Fruit fly (Drosophila melanogaster) whole organism, embryonic: ENCODE data around the gene IKKepsilon.

Source experiments
- Adf1 ChIP-seq: fragments of 200-800 bp; sonication (Bioruptor generic); IDR thresholded peaks from 2 replicates; pipeline ENCODE4 v1.3.6; 2022; ENCODE audit warnings: missing biosample characterization, missing genetic modification characterization
- Antp ChIP-seq: fragments of 200-800 bp; sonication (Bioruptor generic); optimal IDR thresholded peaks from 3 replicates; lab custom pipeline; 2016; ENCODE audit warnings: missing biosample characterization, missing genetic modification characterization
- BEAF-32 ChIP-seq: fragments of 200-800 bp; sonication (Bioruptor generic); optimal IDR thresholded peaks from 3 replicates; lab custom pipeline; 2017; ENCODE audit warnings: missing biosample characterization, missing genetic modification characterization, mild to moderate bottlenecking, moderate library complexity, missing genetic modification reagents
- BtbVII ChIP-seq: fragments of 200-800 bp; sonication (Bioruptor generic); optimal IDR thresholded peaks from 3 replicates; lab custom pipeline; 2017; ENCODE audit warnings: missing biosample characterization, mild to moderate bottlenecking, missing genetic modification characterization
- CG11085 ChIP-seq: fragments of 200-800 bp; sonication (Bioruptor generic); IDR thresholded peaks from 2 replicates; pipeline ENCODE4 v1.3.6; 2022; ENCODE audit warnings: missing biosample characterization, missing genetic modification characterization
- CG11695 ChIP-seq: fragments of 200-800 bp; sonication (Bioruptor generic); IDR thresholded peaks from 3 replicates; pipeline ENCODE4 v1.3.6; 2022; ENCODE audit warnings: missing biosample characterization, missing genetic modification characterization
- CG12104 ChIP-seq: fragments of 200-800 bp; sonication (Bioruptor generic); optimal IDR thresholded peaks from 3 replicates; lab custom pipeline; 2016; ENCODE audit warnings: missing biosample characterization, missing genetic modification characterization
- CG12219 ChIP-seq: fragments of 200-800 bp; sonication (Bioruptor generic); optimal IDR thresholded peaks from 3 replicates; lab custom pipeline; 2018; ENCODE audit warnings: missing biosample characterization, mild to moderate bottlenecking, missing genetic modification characterization
- CG15073 ChIP-seq: fragments of 200-800 bp; sonication (Bioruptor generic); optimal IDR thresholded peaks from 2 replicates; lab custom pipeline; 2016; ENCODE audit warnings: missing biosample characterization, missing genetic modification characterization
- CG15269 ChIP-seq: fragments of 200-800 bp; sonication (Bioruptor generic); optimal IDR thresholded peaks from 2 replicates; lab custom pipeline; 2018; ENCODE audit warnings: missing biosample characterization, mild to moderate bottlenecking, missing genetic modification characterization, moderate library complexity
- CG15696 ChIP-seq: fragments of 200-800 bp; sonication (Bioruptor generic); optimal IDR thresholded peaks from 2 replicates; lab custom pipeline; 2019; ENCODE audit warnings: missing biosample characterization, mild to moderate bottlenecking, missing genetic modification characterization, moderate library complexity
- CG18476 ChIP-seq: fragments of 200-800 bp; sonication (Bioruptor generic); optimal IDR thresholded peaks from 2 replicates; lab custom pipeline; 2016; ENCODE audit warnings: missing biosample characterization, mild to moderate bottlenecking, missing genetic modification characterization
- CG2678 ChIP-seq: fragments of 200-800 bp; sonication (Bioruptor generic); optimal IDR thresholded peaks from 3 replicates; lab custom pipeline; 2019; ENCODE audit warnings: missing biosample characterization, mild to moderate bottlenecking, missing genetic modification characterization, moderate library complexity
- CG3407 ChIP-seq: fragments of 200-800 bp; sonication (Bioruptor generic); optimal IDR thresholded peaks from 2 replicates; lab custom pipeline; 2018; ENCODE audit warnings: missing biosample characterization, mild to moderate bottlenecking, missing genetic modification characterization
- CG34224 ChIP-seq: fragments of 200-800 bp; sonication (Bioruptor generic); IDR thresholded peaks from 3 replicates; pipeline ENCODE4 v1.3.6; 2022; ENCODE audit warnings: missing biosample characterization, missing genetic modification characterization; ENCODE audit not compliant: partially characterized antibody
- CG4404 ChIP-seq: fragments of 200-800 bp; sonication (Bioruptor generic); IDR thresholded peaks from 2 replicates; pipeline ENCODE4 v1.3.6; 2022; ENCODE audit warnings: missing biosample characterization, missing genetic modification characterization
- CG8281 ChIP-seq: fragments of 200-800 bp; sonication (Bioruptor generic); optimal IDR thresholded peaks from 2 replicates; lab custom pipeline; 2018; ENCODE audit warnings: missing biosample characterization, mild to moderate bottlenecking, missing genetic modification characterization, moderate library complexity
- CG9609 ChIP-seq: fragments of 200-800 bp; sonication (Bioruptor generic); optimal IDR thresholded peaks from 3 replicates; lab custom pipeline; 2016; ENCODE audit warnings: missing biosample characterization, missing genetic modification characterization
- CG9797 ChIP-seq: fragments of 200-800 bp; sonication (Bioruptor generic); optimal IDR thresholded peaks from 3 replicates; lab custom pipeline; 2018; ENCODE audit warnings: missing biosample characterization, mild to moderate bottlenecking, missing genetic modification characterization
- D19A ChIP-seq: fragments of 200-800 bp; optimal IDR thresholded peaks from 3 replicates; lab custom pipeline; 2019; ENCODE audit warnings: missing biosample characterization, mild to moderate bottlenecking, missing genetic modification characterization, moderate library complexity
- D19B ChIP-seq: fragments of 200-800 bp; sonication (Bioruptor generic); optimal IDR thresholded peaks from 2 replicates; lab custom pipeline; 2017; ENCODE audit warnings: missing biosample characterization, mild to moderate bottlenecking, missing genetic modification characterization
- Dip2 ChIP-seq: fragments of 200-800 bp; sonication (Bioruptor generic); IDR thresholded peaks from 2 replicates; pipeline ENCODE4 v1.3.6; 2022; ENCODE audit warnings: missing biosample characterization, missing genetic modification characterization
- Doc2 ChIP-seq: fragments of 200-800 bp; sonication (Bioruptor generic); IDR thresholded peaks from 2 replicates; pipeline ENCODE4 v1.3.6; 2022; ENCODE audit warnings: missing biosample characterization, missing genetic modification characterization
- Dref ChIP-seq: fragments of 200-800 bp; sonication (Bioruptor generic); IDR thresholded peaks from 2 replicates; pipeline ENCODE4 v1.3.6; 2022; ENCODE audit warnings: missing biosample characterization, missing genetic modification characterization
- ERR ChIP-seq: fragments of 200-800 bp; sonication (Bioruptor generic); optimal IDR thresholded peaks from 2 replicates; lab custom pipeline; 2016; ENCODE audit warnings: missing biosample characterization, missing genetic modification characterization
- Fer1 ChIP-seq: fragments of 200-800 bp; sonication (Bioruptor generic); optimal IDR thresholded peaks from 2 replicates; lab custom pipeline; 2017; ENCODE audit warnings: missing biosample characterization, mild to moderate bottlenecking, missing genetic modification characterization
- Gug ChIP-seq: fragments of 200-800 bp; sonication (Bioruptor generic); IDR thresholded peaks from 4 replicates; pipeline ENCODE4 v1.3.6; 2022; ENCODE audit warnings: missing biosample characterization, missing genetic modification characterization
- HLH3B ChIP-seq: fragments of 200-800 bp; sonication (Bioruptor generic); IDR thresholded peaks from 2 replicates; pipeline ENCODE4 v1.3.6; 2022; ENCODE audit warnings: missing biosample characterization, missing genetic modification characterization
- HmgD ChIP-seq: fragments of 200-800 bp; sonication (Bioruptor generic); optimal IDR thresholded peaks from 3 replicates; lab custom pipeline; 2016; ENCODE audit warnings: missing biosample characterization, missing genetic modification characterization
- Mrtf ChIP-seq: fragments of 200-800 bp; sonication (Bioruptor generic); IDR thresholded peaks from 3 replicates; pipeline ENCODE4 v1.3.6; 2022; ENCODE audit warnings: missing biosample characterization, missing genetic modification characterization
- NC2β ChIP-seq: fragments of 200-800 bp; sonication (Bioruptor generic); optimal IDR thresholded peaks from 2 replicates; lab custom pipeline; 2016; ENCODE audit warnings: missing biosample characterization, missing genetic modification characterization
- Nf-YA ChIP-seq: fragments of 200-800 bp; sonication (Bioruptor generic); IDR thresholded peaks from 2 replicates; pipeline ENCODE4 v1.3.6; 2022; ENCODE audit warnings: missing biosample characterization, missing genetic modification characterization
- Ptx1 ChIP-seq: fragments of 200-800 bp; sonication (Bioruptor generic); IDR thresholded peaks from 2 replicates; pipeline ENCODE4 v1.3.6; 2022; ENCODE audit warnings: missing biosample characterization, missing genetic modification characterization
- Xrp1 ChIP-seq: fragments of 200-800 bp; sonication (Bioruptor generic); IDR thresholded peaks from 2 replicates; pipeline ENCODE4 v1.3.6; 2022; ENCODE audit warnings: missing biosample characterization, missing genetic modification characterization
- abd-A ChIP-seq: fragments of 200-800 bp; sonication (Bioruptor generic); optimal IDR thresholded peaks from 3 replicates; lab custom pipeline; 2019; ENCODE audit warnings: missing biosample characterization, mild to moderate bottlenecking, missing genetic modification characterization, moderate library complexity
- amos ChIP-seq: fragments of 200-800 bp; sonication (Bioruptor generic); IDR thresholded peaks from 2 replicates; pipeline ENCODE4 v1.3.6; 2022; ENCODE audit warnings: missing biosample characterization, missing genetic modification characterization; ENCODE audit not compliant: partially characterized antibody
- bowl ChIP-seq: fragments of 200-800 bp; sonication (Bioruptor generic); IDR thresholded peaks from 2 replicates; pipeline ENCODE4 v1.3.6; 2022; ENCODE audit warnings: missing biosample characterization, missing genetic modification characterization
- corto ChIP-seq: fragments of 200-800 bp; sonication (Bioruptor generic); optimal IDR thresholded peaks from 2 replicates; lab custom pipeline; 2016; ENCODE audit warnings: missing biosample characterization, mild to moderate bottlenecking, missing genetic modification characterization, moderate library complexity
- gcm2 ChIP-seq: fragments of 200-800 bp; sonication (Bioruptor generic); optimal IDR thresholded peaks from 2 replicates; lab custom pipeline; 2016; ENCODE audit warnings: missing biosample characterization, missing genetic modification characterization
- grau ChIP-seq: fragments of 200-800 bp; optimal IDR thresholded peaks from 3 replicates; lab custom pipeline; 2019; ENCODE audit warnings: missing biosample characterization, mild to moderate bottlenecking, missing genetic modification characterization, moderate library complexity
- gt ChIP-seq: fragments of 200-800 bp; sonication (Bioruptor generic); IDR thresholded peaks from 2 replicates; pipeline ENCODE4 v1.3.6; 2022; ENCODE audit warnings: missing biosample characterization, missing genetic modification characterization
- oc ChIP-seq: fragments of 200-800 bp; sonication (Bioruptor generic); optimal IDR thresholded peaks from 2 replicates; lab custom pipeline; 2018; ENCODE audit warnings: missing biosample characterization, mild to moderate bottlenecking, missing genetic modification characterization, moderate library complexity
- run ChIP-seq: fragments of 200-800 bp; sonication (Bioruptor generic); optimal IDR thresholded peaks from 3 replicates; lab custom pipeline; 2018; ENCODE audit warnings: missing biosample characterization, mild to moderate bottlenecking, missing genetic modification characterization
- sens ChIP-seq: fragments of 200-800 bp; sonication (Bioruptor generic); peaks from one replicate; lab custom pipeline; 2016; ENCODE audit warnings: missing biosample characterization, missing genetic modification characterization
- sens-2 ChIP-seq: fragments of 200-800 bp; sonication (Bioruptor generic); IDR thresholded peaks from 2 replicates; pipeline ENCODE4 v1.3.6; 2022; ENCODE audit warnings: missing biosample characterization, missing genetic modification characterization
- slou ChIP-seq: fragments of 200-800 bp; sonication (Bioruptor generic); optimal IDR thresholded peaks from 3 replicates; lab custom pipeline; 2016; ENCODE audit warnings: missing biosample characterization, missing genetic modification characterization
- slp2 ChIP-seq: fragments of 200-800 bp; sonication (Bioruptor generic); optimal IDR thresholded peaks from 2 replicates; lab custom pipeline; 2016; ENCODE audit warnings: missing biosample characterization, missing genetic modification characterization
- tna ChIP-seq: fragments of 200-800 bp; sonication (Bioruptor generic); IDR thresholded peaks from 2 replicates; pipeline ENCODE4 v1.3.6; 2022; ENCODE audit warnings: missing biosample characterization, missing genetic modification characterization; ENCODE audit not compliant: partially characterized antibody
- twi ChIP-seq: fragments of 200-800 bp; optimal IDR thresholded peaks from 2 replicates; lab custom pipeline; 2019; ENCODE audit warnings: missing biosample characterization, mild to moderate bottlenecking, missing genetic modification characterization, moderate library complexity
- zen2 ChIP-seq: fragments of 200-800 bp; sonication (Bioruptor generic); IDR thresholded peaks from 3 replicates; pipeline ENCODE4 v1.3.6; 2022; ENCODE audit warnings: missing biosample characterization, missing genetic modification characterization; ENCODE audit not compliant: partially characterized antibody
- zf30C ChIP-seq: fragments of 200-800 bp; sonication (Bioruptor generic); optimal IDR thresholded peaks from 3 replicates; lab custom pipeline; 2018; ENCODE audit warnings: missing biosample characterization, mild to moderate bottlenecking, missing genetic modification characterization

IKKepsilon gene

DNA sequence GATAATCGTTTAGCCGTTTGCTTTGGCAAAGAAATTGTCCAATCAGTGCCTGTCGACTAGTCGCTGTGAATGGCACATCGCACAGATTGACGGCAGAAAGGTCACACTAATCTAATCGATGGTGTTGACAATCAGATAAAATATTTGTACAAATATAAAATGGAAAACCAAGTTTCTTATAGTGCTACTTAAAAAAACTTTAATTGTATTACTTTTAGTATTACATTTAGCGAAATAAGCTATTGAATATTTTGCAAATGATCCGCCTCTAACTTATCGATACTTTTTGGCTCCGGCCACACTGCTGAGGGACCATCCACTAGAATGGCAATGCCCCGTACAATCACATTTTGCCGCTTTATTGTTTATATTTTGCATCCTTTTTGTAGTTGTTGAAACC, 19.7 kb upstream of the IKKepsilon start, which contains the start of the genes brun and CG2614 (continued):
- TF ChIP-seq CG12219 (GFP tag; lab: Kevin White, UChicago) (no peak), CG9797 (GFP tag; lab: Kevin White, UChicago) (peak; percentile 93), CG3407 (GFP tag; lab: Kevin White, UChicago) (no peak), Ptx1 (GFP tag; lab: Robert Waterston, UW) (peak; percentile 88), sens (GFP tag; lab: Kevin White, UChicago) (peak; percentile 99), gt (GFP tag; lab: Robert Waterston, UW) (no peak), CG4404 (peak; percentile 83), Gug (peak; percentile 78; the same call in 3 of the 4 replicates), HmgD (peak; percentile 73), Adf1 (0 out of 2 replicates have a peak, but pooled peaks have one; percentile 14), grau (tag; lab: Kevin White, UChicago) (peak; percentile 63), NC2β (GFP tag; lab: Kevin White, UChicago) (peak; percentile 59), slp2 (GFP tag; lab: Kevin White, UChicago) (peak; percentile 41), Fer1 (GFP tag; lab: Kevin White, UChicago) (no peak), oc (tag; lab: Kevin White, UChicago) (no peak), Nf-YA (GFP tag; lab: Robert Waterston, UW) (peak; percentile 73; the same call in 1 of the 2 replicates), CG11085 (GFP tag; lab: Robert Waterston, UW) (0 out of 2 replicates have a peak, but pooled peaks have one; percentile 40), sens-2 (peak; percentile 89), zen2 (GFP tag; lab: Robert Waterston, UW) (peak; percentile 59; the same call in 1 of the 3 replicates), CG9609 (peak; percentile 63), Xrp1 (peak; percentile 69), zf30C (GFP tag; lab: Kevin White, UChicago) (no peak), Doc2 (GFP tag; lab: Robert Waterston, UW) (no peak), ERR (no peak), CG2678 (no peak), Antp (GFP tag; lab: Kevin White, UChicago) (peak; percentile 71), D19A (tag; lab: Kevin White, UChicago) (no peak), HLH3B (peak; percentile 76), corto (GFP tag; lab: Kevin White, UChicago) (no peak), gcm2 (peak; percentile 32), run (tag; lab: Kevin White, UChicago) (no peak), CG18476 (GFP tag; lab: Kevin White, UChicago) (peak; percentile 53), CG15073 (no peak), Mrtf (GFP tag; lab: Robert Waterston, UW) (no peak), CG8281 (tag; lab: Kevin White, UChicago) (no peak), amos (GFP tag; lab: Robert Waterston, UW) (peak; percentile 82), BEAF-32 (GFP tag; lab: Kevin White, UChicago) (peak; percentile 96), BtbVII (no peak), Dref (GFP tag; lab: Robert Waterston, UW) (peak; percentile 58; the same call in 1 of the 2 replicates), D19B (no peak), CG12104 (GFP tag; lab: Kevin White, UChicago) (peak; percentile 56), twi (no peak), abd-A (tag; lab: Kevin White, UChicago) (no peak), CG11695 (0 out of 3 replicates have a peak, but pooled peaks have one; percentile 46), CG34224 (peak; percentile 91), tna (no peak; the same call in 1 of the 2 replicates), CG15269 (tag; lab: Kevin White, UChicago) (no peak), slou (no peak), CG15696 (tag; lab: Kevin White, UChicago) (peak; percentile 53), bowl (GFP tag; lab: Robert Waterston, UW) (no peak), Dip2 (GFP tag; lab: Robert Waterston, UW) (no peak)
